Fruit fly (Drosophila melanogaster) whole organism, wandering third instar larva: ENCODE data around the gene Galphai.

Experiments used
- CG32264 ChIP-seq: fragments of 200-800 bp; sonication (Bioruptor generic); optimal IDR thresholded peaks from 2 replicates; lab custom pipeline; 2016; ENCODE audit warnings: missing biosample characterization, missing genetic modification characterization
- CG9705 ChIP-seq: fragments of 200-800 bp; sonication (Bioruptor generic); optimal IDR thresholded peaks from 2 replicates; lab custom pipeline; 2018; ENCODE audit warnings: missing biosample characterization, mild to moderate bottlenecking, missing genetic modification characterization
- CrebA ChIP-seq: fragments of 200-800 bp; sonication (Bioruptor generic); optimal IDR thresholded peaks from 2 replicates; lab custom pipeline; 2016; ENCODE audit warnings: missing biosample characterization, mild to moderate bottlenecking, missing genetic modification characterization, borderline replicate concordance
- Dfd ChIP-seq: fragments of >200 bp; optimal IDR thresholded peaks from 2 replicates; lab custom pipeline; 2017; ENCODE audit warnings: missing biosample characterization, missing genetic modification characterization
- Dif ChIP-seq: fragments of 200-275, 200-300 bp; sonication (Bioruptor generic); optimal IDR thresholded peaks from 2 replicates; lab custom pipeline; 2018; ENCODE audit warnings: missing biosample characterization, missing genetic modification characterization; ENCODE audit not compliant: partially characterized antibody
- GATAd ChIP-seq: sonication (Bioruptor generic); optimal IDR thresholded peaks from 2 replicates; lab custom pipeline; 2016; ENCODE audit warnings: missing biosample characterization, missing genetic modification characterization
- HLH106 ChIP-seq: fragments of 200-800 bp; optimal IDR thresholded peaks from 3 replicates; lab custom pipeline; 2019; ENCODE audit warnings: missing biosample characterization, mild to moderate bottlenecking, missing genetic modification characterization, moderate library complexity
- Hnf4 ChIP-seq: fragments of 200-800 bp; sonication (Bioruptor generic); optimal IDR thresholded peaks from 2 replicates; lab custom pipeline; 2016; ENCODE audit warnings: missing biosample characterization, mild to moderate bottlenecking, missing genetic modification characterization
- Hr78 ChIP-seq: fragments of >200 bp; optimal IDR thresholded peaks from 2 replicates; lab custom pipeline; 2017; ENCODE audit warnings: missing biosample characterization, missing genetic modification characterization
- Jra ChIP-seq: sonication (Bioruptor generic); optimal IDR thresholded peaks from 2 replicates; lab custom pipeline; 2016; ENCODE audit warnings: missing biosample characterization, missing genetic modification characterization
- Mio ChIP-seq: sonication (Bioruptor generic); optimal IDR thresholded peaks from 2 replicates; lab custom pipeline; 2016; ENCODE audit warnings: missing biosample characterization, missing genetic modification characterization
- Myc ChIP-seq: fragments of >200 bp; optimal IDR thresholded peaks from 2 replicates; lab custom pipeline; 2017
- N ChIP-seq: fragments of >200 bp; optimal IDR thresholded peaks from 2 replicates; lab custom pipeline; 2018; ENCODE audit warnings: missing biosample characterization, missing external identifiers, missing genetic modification characterization
- Rel ChIP-seq, 2 experiments: fragments of 200-800 bp; sonication (Bioruptor generic) in 1 of 2; optimal IDR thresholded peaks; 2 replicates in 1 of 2; 3 replicates in 1 of 2; lab custom pipeline; 2016 to 2019; ENCODE audit warnings: mild to moderate bottlenecking in 2 of 2, missing biosample characterization in 2 of 2, missing genetic modification characterization in 2 of 2, moderate library complexity in 1 of 2
- Sp1 ChIP-seq: fragments of 200-800 bp; sonication (Bioruptor generic); optimal IDR thresholded peaks from 3 replicates; lab custom pipeline; 2019; ENCODE audit warnings: missing biosample characterization, mild to moderate bottlenecking, missing genetic modification characterization, moderate library complexity
- dl ChIP-seq, 2 experiments: fragments of 175-275, 200-275 bp in 1 of 2; fragments of 200-275 bp in 1 of 2; sonication (Bioruptor generic); optimal IDR thresholded peaks; lab custom pipeline; 2018; ENCODE audit warnings: mild to moderate bottlenecking in 2 of 2, missing biosample characterization in 2 of 2, missing genetic modification characterization in 2 of 2, moderate library complexity in 2 of 2; ENCODE audit not compliant: partially characterized antibody in 2 of 2, insufficient read depth in 1 of 2
- dmrt93B ChIP-seq: fragments of 200-800 bp; sonication (Bioruptor generic); optimal IDR thresholded peaks from 2 replicates; lab custom pipeline; 2018; ENCODE audit warnings: missing biosample characterization, mild to moderate bottlenecking, missing genetic modification characterization
- dsf ChIP-seq: sonication (Bioruptor generic); optimal IDR thresholded peaks from 2 replicates; lab custom pipeline; 2016; ENCODE audit warnings: missing biosample characterization, missing genetic modification characterization, borderline replicate concordance
- ey ChIP-seq: fragments of 200-800 bp; sonication (Bioruptor generic); optimal IDR thresholded peaks from 2 replicates; lab custom pipeline; 2016; ENCODE audit warnings: missing biosample characterization, missing genetic modification characterization
- foxo ChIP-seq, 2 experiments: fragments of 200-800 bp; sonication (Bioruptor generic); optimal IDR thresholded peaks; 2 replicates in 1 of 2; 3 replicates in 1 of 2; lab custom pipeline; 2016 to 2017; ENCODE audit warnings: missing biosample characterization in 2 of 2, missing genetic modification characterization in 2 of 2
- fru ChIP-seq: fragments of 200-800 bp; sonication (Bioruptor generic); optimal IDR thresholded peaks from 3 replicates; lab custom pipeline; 2016; ENCODE audit warnings: missing biosample characterization, mild to moderate bottlenecking, missing genetic modification characterization
- h ChIP-seq: fragments of 200-800 bp; sonication (Bioruptor generic); optimal IDR thresholded peaks from 3 replicates; lab custom pipeline; 2016; ENCODE audit warnings: missing biosample characterization, mild to moderate bottlenecking, missing genetic modification characterization
- jim ChIP-seq: fragments of 175-275, 200-325 bp; sonication (Bioruptor generic); optimal IDR thresholded peaks from 2 replicates; lab custom pipeline; 2016; ENCODE audit warnings: missing biosample characterization, mild to moderate bottlenecking, missing genetic modification characterization
- lola ChIP-seq: fragments of >200 bp; optimal IDR thresholded peaks from 2 replicates; lab custom pipeline; 2017; ENCODE audit warnings: missing biosample characterization, missing genetic modification characterization
- psq ChIP-seq: fragments of 200-800 bp; sonication (Bioruptor generic); optimal IDR thresholded peaks from 3 replicates; lab custom pipeline; 2017; ENCODE audit warnings: missing biosample characterization, mild to moderate bottlenecking, missing genetic modification characterization, moderate library complexity
- rgr ChIP-seq: fragments of 200-800 bp; sonication (Bioruptor generic); optimal IDR thresholded peaks from 3 replicates; lab custom pipeline; 2016; ENCODE audit warnings: missing biosample characterization, mild to moderate bottlenecking, missing genetic modification characterization
- sv ChIP-seq: fragments of 200-800 bp; sonication (Bioruptor generic); optimal IDR thresholded peaks from 3 replicates; lab custom pipeline; 2016; ENCODE audit warnings: missing biosample characterization, missing genetic modification characterization
- tai ChIP-seq: sonication (Bioruptor generic); optimal IDR thresholded peaks from 2 replicates; lab custom pipeline; 2016; ENCODE audit warnings: missing biosample characterization, missing genetic modification characterization
- usp ChIP-seq: fragments of >200 bp; optimal IDR thresholded peaks from 2 replicates; lab custom pipeline; 2017; ENCODE audit warnings: missing biosample characterization, missing genetic modification characterization
- woc ChIP-seq: sonication (Bioruptor generic); optimal IDR thresholded peaks from 2 replicates; lab custom pipeline; 2016; ENCODE audit warnings: missing biosample characterization, mild to moderate bottlenecking, missing genetic modification characterization

Gene Galphai

dm6 chr3L:6979387-6980249 is at the start of gene Galphai:
Gene Galphai, minus strand, starts transcription at chr3L:6980044.
- TF ChIP-seq Hnf4 (GFP tag; lab: Kevin White, UChicago) (peak; percentile 22), Dfd (GFP tag; lab: Kevin White, UChicago) (no peak), fru (GFP tag; lab: Kevin White, UChicago) (peak; percentile 18), rgr (peak; percentile 19), usp (GFP tag; lab: Kevin White, UChicago) (no peak), tai (GFP tag; lab: Kevin White, UChicago) (no peak), Myc (lab: Kevin White, UChicago) (peak; percentile 6), Hr78 (no peak), GATAd (no peak), Dif (GFP tag; lab: Kevin White, UChicago) (no peak), ey (no peak), foxo (GFP tag; optimal IDR thresholded peaks at IDR 0.05; lab: Kevin White, UChicago) (peak in 1 of 2 experiments; percentile 16), CG9705 (GFP tag; lab: Kevin White, UChicago) (no peak), N (GFP tag; lab: Kevin White, UChicago) (no peak), Rel (GFP tag; optimal IDR thresholded peaks at IDR 0.05; lab: Kevin White, UChicago) (no peak), Rel (tag; optimal IDR thresholded peaks at IDR 0.05; lab: Kevin White, UChicago) (peak; percentile 95), dl (GFP tag; optimal IDR thresholded peaks at IDR 0.05; lab: Kevin White, UChicago; ENCODE audit: insufficient read depth in 1 of 2, partially characterized antibody in 2 of 2) (peak in 1 of 2 experiments; percentile 17), Jra (GFP tag; lab: Kevin White, UChicago) (peak; percentile 26), jim (GFP tag; lab: Kevin White, UChicago) (peak; percentile 40), HLH106 (tag; lab: Kevin White, UChicago) (peak; percentile 21), dsf (GFP tag; lab: Kevin White, UChicago) (no peak), Sp1 (GFP tag; lab: Kevin White, UChicago) (peak; percentile 44), sv (no peak), h (GFP tag; lab: Kevin White, UChicago) (peak; percentile 11), dmrt93B (GFP tag; lab: Kevin White, UChicago) (no peak), psq (GFP tag; lab: Kevin White, UChicago) (no peak)

- TF ChIP-seq CG32264 (GFP tag; lab: Kevin White, UChicago) (no peak), woc (GFP tag; lab: Kevin White, UChicago) (no peak), sv (no peak), Dfd (GFP tag; lab: Kevin White, UChicago) (no peak), GATAd (no peak), N (GFP tag; lab: Kevin White, UChicago) (no peak), Hnf4 (GFP tag; lab: Kevin White, UChicago) (no peak), Sp1 (GFP tag; lab: Kevin White, UChicago) (no peak), lola (GFP tag; lab: Kevin White, UChicago) (no peak), psq (GFP tag; lab: Kevin White, UChicago) (no peak), ey (no peak), dmrt93B (GFP tag; lab: Kevin White, UChicago) (no peak), dsf (GFP tag; lab: Kevin White, UChicago) (no peak)
Measured at dm6 chr3L:7026694-7027093, 46.9 kb upstream of the Galphai start, which contains the start of gene CG17744. Gene CG17744, minus strand, starts transcription at chr3L:7026794.

dm6 chr3L:7013568-7014305 is 33.9 kb upstream of the Galphai start:
- TF ChIP-seq CG32264 (GFP tag; lab: Kevin White, UChicago) (no peak), Myc (lab: Kevin White, UChicago) (peak; percentile 0), dsf (GFP tag; lab: Kevin White, UChicago) (no peak), HLH106 (tag; lab: Kevin White, UChicago) (no peak), Hr78 (no peak), Sp1 (GFP tag; lab: Kevin White, UChicago) (no peak), Rel (GFP tag; optimal IDR thresholded peaks at IDR 0.05; lab: Kevin White, UChicago) (no peak), Rel (tag; optimal IDR thresholded peaks at IDR 0.05; lab: Kevin White, UChicago) (no peak)

- peak; percentile 38 for TF ChIP-seq Myc (lab: Kevin White, UChicago)
- no peak for TF ChIP-seq lola (GFP tag; lab: Kevin White, UChicago)
- no peak for TF ChIP-seq GATAd
- no peak for TF ChIP-seq Mio (GFP tag; lab: Kevin White, UChicago)
- no peak for TF ChIP-seq Dfd (GFP tag; lab: Kevin White, UChicago)
- TF ChIP-seq CrebA (GFP tag; lab: Kevin White, UChicago): no peak
Measured at dm6 chr3L:7012271-7012670, 32.4 kb upstream of the Galphai start.
